Worm (Caenorhabditis elegans): Measurements from ENCODE around the gene ttr-27.

ttr-27 gene

ce11 chrV:12941797-12942474 is 38.0 kb upstream of the ttr-27 start, which contains the start of gene T16G1.4:
T16G1.4 (minus strand) TSS chrV:12941847.
- TF ChIP-seq lin-35 (GFP tag; optimal IDR thresholded peaks at IDR 0.05) (peak in 1 of 2 experiments; percentile 22), irx-1 (tag; optimal IDR thresholded peaks at IDR 0.05) (no peak), nhr-20 (tag; optimal IDR thresholded peaks at IDR 0.05) (peak; percentile 8), nhr-12 (tag; optimal IDR thresholded peaks at IDR 0.05) (no peak), efl-1 (optimal IDR thresholded peaks at IDR 0.05) (no peak), efl-1 (GFP tag; optimal IDR thresholded peaks at IDR 0.05 in 1 of 2) (peak in 1 of 2 experiments; percentile 46), elt-2 (tag; optimal IDR thresholded peaks at IDR 0.05) (peak; percentile 88)

ce11 chrV:12939434-12939833 is 35.5 kb upstream of the ttr-27 start, which contains the start of gene T16G1.5:
T16G1.5 (minus strand) TSS chrV:12939552.
- TF ChIP-seq nhr-19 (GFP tag; conservative IDR thresholded peaks at IDR 0.05) (no peak), efl-1 (optimal IDR thresholded peaks at IDR 0.05) (no peak), efl-1 (GFP tag; optimal IDR thresholded peaks at IDR 0.05 in 1 of 2) (peak in 1 of 2 experiments; percentile 41)

- TF ChIP-seq nhr-20 (tag; optimal IDR thresholded peaks at IDR 0.05) (peak; percentile 56), lin-14 (GFP tag; optimal IDR thresholded peaks at IDR 0.05) (peak; percentile 4), elt-2 (tag; optimal IDR thresholded peaks at IDR 0.05) (peak; percentile 82), lin-39 (tag; optimal IDR thresholded peaks at IDR 0.05) (no peak), lin-35 (GFP tag; optimal IDR thresholded peaks at IDR 0.05) (peak in 1 of 2 experiments; percentile 17)
Observed at ce11 chrV:12937098-12937497, 33.2 kb upstream of the ttr-27 start, which contains the start of gene T16G1.6. T16G1.6 (minus strand) TSS chrV:12937174.

ce11 chrV:12934976-12935375 is 31.1 kb upstream of the ttr-27 start, which contains the start of gene T16G1.7:
T16G1.7 (minus strand) TSS chrV:12935112.
- TF ChIP-seq nhr-20 (tag; optimal IDR thresholded peaks at IDR 0.05) (peak; percentile 85), C34B4.2 (tag; optimal IDR thresholded peaks at IDR 0.05) (no peak), elt-2 (tag; optimal IDR thresholded peaks at IDR 0.05) (peak; percentile 87), lin-14 (GFP tag; optimal IDR thresholded peaks at IDR 0.05) (peak; percentile 30), efl-1 (optimal IDR thresholded peaks at IDR 0.05) (no peak), efl-1 (GFP tag; optimal IDR thresholded peaks at IDR 0.05 in 1 of 2) (peak in 1 of 2 experiments; percentile 59), snu-23 (GFP tag; optimal IDR thresholded peaks at IDR 0.05) (no peak), lin-35 (GFP tag; optimal IDR thresholded peaks at IDR 0.05) (peak in 1 of 2 experiments; percentile 42)

- peak; percentile 28 for TF ChIP-seq nhr-85 (tag)
- no peak for TF ChIP-seq lin-35 (GFP tag; optimal IDR thresholded peaks at IDR 0.05)
- TF ChIP-seq efl-1 (optimal IDR thresholded peaks at IDR 0.05): no peak
- peak in 1 of 2 experiments; percentile 2 for TF ChIP-seq efl-1 (GFP tag; optimal IDR thresholded peaks at IDR 0.05 in 1 of 2)
- TF ChIP-seq ceh-63 (GFP tag; optimal IDR thresholded peaks at IDR 0.05): no peak
- TF ChIP-seq elt-2 (tag; optimal IDR thresholded peaks at IDR 0.05): peak; percentile 37
- no peak for TF ChIP-seq rnt-1 (tag; optimal IDR thresholded peaks at IDR 0.05)
Observed at ce11 chrV:12933654-12934053, 29.8 kb upstream of the ttr-27 start.

- TF ChIP-seq egl-13 (tag; optimal IDR thresholded peaks at IDR 0.05) (no peak), hpl-2 (GFP tag; optimal IDR thresholded peaks at IDR 0.05) (no peak), lir-3 (tag; optimal IDR thresholded peaks at IDR 0.05; ENCODE audit: poor library complexity) (no peak), blmp-1 (tag; optimal IDR thresholded peaks at IDR 0.05) (peak; percentile 97), nhr-19 (GFP tag; conservative IDR thresholded peaks at IDR 0.05) (no peak)
Observed at ce11 chrV:12928929-12929532, 25.1 kb upstream of the ttr-27 start, which contains the start of gene T16G1.2. T16G1.2 (plus strand) TSS chrV:12929482.

- TF ChIP-seq efl-1 (optimal IDR thresholded peaks at IDR 0.05): no peak
- TF ChIP-seq efl-1 (GFP tag; optimal IDR thresholded peaks at IDR 0.05 in 1 of 2): peak in 1 of 2 experiments; percentile 12
- TF ChIP-seq nhr-20 (tag; optimal IDR thresholded peaks at IDR 0.05): no peak
Observed at ce11 chrV:12924128-12924527, 20.2 kb upstream of the ttr-27 start, which contains the start of gene pqn-67. pqn-67 (plus strand) TSS chrV:12924428.

ce11 chrV:12922308-12922707 is 18.4 kb upstream of the ttr-27 start, which contains the start of gene dhrs-4:
dhrs-4 (plus strand) TSS chrV:12922608.
- peak; percentile 14 for TF ChIP-seq nhr-20 (tag; optimal IDR thresholded peaks at IDR 0.05)
- TF ChIP-seq ceh-63 (GFP tag; optimal IDR thresholded peaks at IDR 0.05): no peak

Measured in whole organism, L1 larva.